Fruit fly (Drosophila melanogaster) whole organism: Measurements from ENCODE around the gene Atx-1.

Experiments used
- CG8478 ChIP-seq: fragments of >200 bp; optimal IDR thresholded peaks from 2 replicates; lab custom pipeline; 2018; ENCODE audit warnings: inconsistent platforms
- Dll ChIP-seq: fragments of >200 bp; optimal IDR thresholded peaks from 2 replicates; lab custom pipeline; 2017
- psq ChIP-seq: fragments of >200 bp; optimal IDR thresholded peaks from 2 replicates; lab custom pipeline; 2017

DNA sequence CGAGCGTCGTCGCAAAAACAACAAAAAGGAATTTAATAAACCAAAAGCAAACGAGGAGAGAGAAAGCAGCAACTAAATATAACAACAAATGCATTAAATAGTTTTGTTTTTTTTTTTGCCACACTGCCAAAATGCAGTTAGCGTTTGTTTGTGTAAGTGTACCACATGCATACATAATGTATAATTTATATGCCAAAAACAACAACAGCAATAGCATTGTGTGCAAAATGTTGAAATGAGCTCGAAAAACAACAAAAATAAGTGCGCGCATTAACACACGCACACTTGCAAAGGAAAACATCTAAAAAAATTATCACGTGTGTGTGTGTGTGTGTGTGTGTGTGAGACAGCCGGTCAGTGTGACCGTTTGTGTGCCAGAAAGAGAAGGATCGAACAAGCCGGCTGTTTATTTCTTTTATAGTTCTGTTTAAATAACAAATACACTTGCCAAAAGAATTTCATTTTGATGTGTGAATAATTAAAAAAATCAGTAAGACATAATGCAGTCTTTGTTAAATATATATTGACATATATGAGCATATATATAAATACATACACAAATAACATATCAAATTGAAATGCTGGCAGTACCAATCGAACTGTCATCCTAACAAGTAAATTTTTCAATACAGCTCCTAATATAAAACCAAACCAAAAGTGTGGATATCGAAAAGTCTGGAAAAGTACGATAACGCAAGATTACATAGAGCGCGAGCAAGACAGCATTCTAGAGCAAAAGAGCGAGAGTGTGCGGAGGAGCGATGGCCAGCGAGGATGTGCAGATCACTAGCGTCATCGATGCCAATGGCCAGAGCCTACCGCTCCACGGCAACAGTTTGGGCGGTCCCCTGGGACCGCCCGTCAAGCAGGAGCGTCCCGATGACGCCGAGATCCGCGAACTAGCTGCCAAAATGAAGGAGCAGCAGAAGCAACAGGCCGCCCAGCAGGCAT, 45.9 kb downstream of the Atx-1 start:
- TF ChIP-seq psq (lab: Kevin White, UChicago), result no peak
- TF ChIP-seq CG8478 (lab: Kevin White, UChicago), result no peak
- TF ChIP-seq Dll (lab: Kevin White, UChicago), result no peak
